Fruit fly (Drosophila melanogaster): ENCODE measurements around the gene CG43861.

DNA sequence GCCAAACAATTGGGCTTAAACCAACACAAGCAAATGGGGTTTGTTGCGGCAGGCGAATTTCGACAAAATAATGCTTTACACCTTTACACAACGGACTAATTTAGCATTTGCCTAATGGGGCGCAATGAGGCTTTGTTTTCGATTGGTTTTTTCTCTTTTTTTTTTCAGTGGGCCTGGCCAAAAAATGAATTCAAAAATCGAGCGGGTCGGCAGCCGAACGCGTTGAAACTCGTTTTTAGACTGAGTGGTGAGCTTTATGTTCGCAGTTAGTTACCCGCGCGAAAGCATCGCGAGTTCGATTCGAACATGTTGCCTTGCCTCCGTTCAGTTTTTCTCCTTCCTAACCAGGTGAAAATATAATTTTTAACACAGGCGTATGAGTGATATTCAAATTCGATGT, at the start of gene CG43861:
- TF ChIP-seq CTCF (optimal IDR thresholded peaks at IDR 0.05) (no peak), CG8478 (optimal IDR thresholded peaks at IDR 0.05) (no peak)

Measured in S2 (cell line).